Fruit fly (Drosophila melanogaster) whole organism, prepupa: ENCODE data around the gene MED14.

Source experiments
- Blimp-1 ChIP-seq: fragments of 200-800 bp; sonication (Bioruptor generic); optimal IDR thresholded peaks from 3 replicates; lab custom pipeline; 2017; ENCODE audit warnings: missing biosample characterization, missing genetic modification characterization, mild to moderate bottlenecking, moderate library complexity, missing genetic modification reagents
- CG10631 ChIP-seq: fragments of 200-800 bp; sonication (Bioruptor generic); optimal IDR thresholded peaks from 2 replicates; lab custom pipeline; 2016; ENCODE audit warnings: missing biosample characterization, missing genetic modification characterization
- CG10669 ChIP-seq: fragments of 200-800 bp; sonication (Bioruptor generic); optimal IDR thresholded peaks from 3 replicates; lab custom pipeline; 2018; ENCODE audit warnings: missing biosample characterization, mild to moderate bottlenecking, missing genetic modification characterization, moderate library complexity
- CG11294 ChIP-seq: fragments of 200-800 bp; sonication (Bioruptor generic); IDR thresholded peaks from 2 replicates; pipeline ENCODE4 v1.3.6; 2022; ENCODE audit warnings: missing biosample characterization, missing genetic modification characterization
- CG11762 ChIP-seq: fragments of 200-800 bp; sonication (Bioruptor generic); optimal IDR thresholded peaks from 3 replicates; lab custom pipeline; 2016; ENCODE audit warnings: missing biosample characterization, missing genetic modification characterization; ENCODE audit not compliant: insufficient read depth
- CG15336 ChIP-seq: fragments of 200-800 bp; sonication (Bioruptor generic); IDR thresholded peaks from 2 replicates; pipeline ENCODE4 v1.3.6; 2022; ENCODE audit warnings: missing biosample characterization, missing genetic modification characterization
- CG1621 ChIP-seq: fragments of 200-800 bp; sonication (Bioruptor generic); optimal IDR thresholded peaks from 3 replicates; lab custom pipeline; 2018; ENCODE audit warnings: missing biosample characterization, mild to moderate bottlenecking, missing genetic modification characterization
- CG16779 ChIP-seq: fragments of 200-800 bp; sonication (Bioruptor generic); optimal IDR thresholded peaks from 3 replicates; lab custom pipeline; 2017; ENCODE audit warnings: missing biosample characterization, mild to moderate bottlenecking, missing genetic modification characterization
- CG3032 ChIP-seq: fragments of 200-800 bp; optimal IDR thresholded peaks from 2 replicates; lab custom pipeline; 2019; ENCODE audit warnings: missing biosample characterization, mild to moderate bottlenecking, missing genetic modification characterization, moderate library complexity
- CG31627 ChIP-seq: fragments of 200-800 bp; sonication (Bioruptor generic); optimal IDR thresholded peaks from 3 replicates; lab custom pipeline; 2016; ENCODE audit warnings: missing biosample characterization, missing genetic modification characterization
- CG32006 ChIP-seq: fragments of 200-800 bp; sonication (Bioruptor generic); optimal IDR thresholded peaks from 3 replicates; lab custom pipeline; 2017; ENCODE audit warnings: missing biosample characterization, mild to moderate bottlenecking, missing genetic modification characterization
- CG34406 ChIP-seq: fragments of 200-800 bp; sonication (Bioruptor generic); optimal IDR thresholded peaks from 3 replicates; lab custom pipeline; 2016; ENCODE audit warnings: missing biosample characterization, missing genetic modification characterization
- CG3919 ChIP-seq: fragments of 200-800 bp; sonication (Bioruptor generic); optimal IDR thresholded peaks from 3 replicates; lab custom pipeline; 2016; ENCODE audit warnings: missing biosample characterization, missing genetic modification characterization
- CG4318 ChIP-seq: fragments of 200-800 bp; sonication (Bioruptor generic); optimal IDR thresholded peaks from 3 replicates; lab custom pipeline; 2017; ENCODE audit warnings: missing biosample characterization, mild to moderate bottlenecking, missing genetic modification characterization
- CG6163 ChIP-seq: fragments of 200-800 bp; sonication (Bioruptor generic); IDR thresholded peaks from 3 replicates; pipeline ENCODE4 v1.3.6; 2022; ENCODE audit warnings: missing biosample characterization, missing genetic modification characterization
- CG6276 ChIP-seq: fragments of 200-800 bp; sonication (Bioruptor generic); optimal IDR thresholded peaks from 2 replicates; lab custom pipeline; 2017; ENCODE audit warnings: missing biosample characterization, mild to moderate bottlenecking, missing genetic modification characterization
- CG6792 ChIP-seq: fragments of 200-800 bp; sonication (Bioruptor generic); optimal IDR thresholded peaks from 3 replicates; lab custom pipeline; 2016; ENCODE audit warnings: missing biosample characterization, missing genetic modification characterization
- CG6854 ChIP-seq: fragments of 200-800 bp; sonication (Bioruptor generic); optimal IDR thresholded peaks from 2 replicates; lab custom pipeline; 2017; ENCODE audit warnings: missing biosample characterization, mild to moderate bottlenecking, missing genetic modification characterization
- CG7368 ChIP-seq: fragments of 200-800 bp; sonication (Bioruptor generic); optimal IDR thresholded peaks from 3 replicates; lab custom pipeline; 2016; ENCODE audit warnings: missing biosample characterization, missing genetic modification characterization
- CG8119 ChIP-seq: fragments of 200-800 bp; sonication (Bioruptor generic); IDR thresholded peaks from 3 replicates; pipeline ENCODE4 v1.3.6; 2022; ENCODE audit warnings: missing biosample characterization, missing genetic modification characterization
- CG8319 ChIP-seq: fragments of 200-800 bp; sonication (Bioruptor generic); optimal IDR thresholded peaks from 3 replicates; lab custom pipeline; 2016; ENCODE audit warnings: missing biosample characterization, missing genetic modification characterization
- CG8632 ChIP-seq: fragments of 200-800 bp; sonication (Bioruptor generic); optimal IDR thresholded peaks from 3 replicates; lab custom pipeline; 2016; ENCODE audit warnings: missing biosample characterization, missing genetic modification characterization
- CG9139 ChIP-seq: fragments of 200-800 bp; sonication (Bioruptor generic); optimal IDR thresholded peaks from 3 replicates; lab custom pipeline; 2017; ENCODE audit warnings: missing biosample characterization, mild to moderate bottlenecking, missing genetic modification characterization
- Eip78C ChIP-seq: fragments of 200-800 bp; sonication (Bioruptor generic); peaks from one replicate; lab custom pipeline; 2016; ENCODE audit warnings: missing biosample characterization, missing genetic modification characterization
- Eip93F ChIP-seq: fragments of 200-800 bp; sonication (Bioruptor generic); optimal IDR thresholded peaks from 2 replicates; lab custom pipeline; 2016; ENCODE audit warnings: missing biosample characterization, mild to moderate bottlenecking, missing genetic modification characterization
- Ets21C ChIP-seq: fragments of 200-800 bp; sonication (Bioruptor generic); optimal IDR thresholded peaks from 3 replicates; lab custom pipeline; 2016; ENCODE audit warnings: missing biosample characterization, missing genetic modification characterization
- Gug ChIP-seq: fragments of 200-800 bp; sonication (Bioruptor generic); IDR thresholded peaks from 2 replicates; pipeline ENCODE4 v1.3.6; 2022; ENCODE audit warnings: missing biosample characterization, missing genetic modification characterization
- Hr39 ChIP-seq: fragments of 200-800 bp; sonication (Bioruptor generic); optimal IDR thresholded peaks from 2 replicates; lab custom pipeline; 2016; ENCODE audit warnings: missing biosample characterization, missing genetic modification characterization
- Hr4 ChIP-seq: fragments of 200-800 bp; sonication (Bioruptor generic); optimal IDR thresholded peaks from 3 replicates; lab custom pipeline; 2016; ENCODE audit warnings: missing biosample characterization, missing genetic modification characterization
- Met ChIP-seq: fragments of 200-800 bp; sonication (Bioruptor generic); optimal IDR thresholded peaks from 3 replicates; lab custom pipeline; 2016; ENCODE audit warnings: missing biosample characterization, missing genetic modification characterization
- OdsH ChIP-seq: fragments of 200-800 bp; sonication (Bioruptor generic); optimal IDR thresholded peaks from 3 replicates; lab custom pipeline; 2016; ENCODE audit warnings: missing biosample characterization, missing genetic modification characterization
- Smox ChIP-seq: fragments of 200-800 bp; sonication (Bioruptor generic); optimal IDR thresholded peaks from 3 replicates; lab custom pipeline; 2016; ENCODE audit warnings: missing biosample characterization, missing genetic modification characterization
- Sox102F ChIP-seq: fragments of 200-800 bp; sonication (Bioruptor generic); optimal IDR thresholded peaks from 2 replicates; lab custom pipeline; 2016; ENCODE audit warnings: missing biosample characterization, mild to moderate bottlenecking, missing genetic modification characterization
- Sox14 ChIP-seq: fragments of 200-800 bp; sonication (Bioruptor generic); optimal IDR thresholded peaks from 3 replicates; lab custom pipeline; 2016; ENCODE audit warnings: missing biosample characterization, missing genetic modification characterization
- Sox15 ChIP-seq: fragments of 200-800 bp; sonication (Bioruptor generic); optimal IDR thresholded peaks from 3 replicates; lab custom pipeline; 2016; ENCODE audit warnings: missing biosample characterization, missing genetic modification characterization
- achi ChIP-seq: fragments of 200-800 bp; sonication (Bioruptor generic); optimal IDR thresholded peaks from 3 replicates; lab custom pipeline; 2016; ENCODE audit warnings: missing biosample characterization, missing genetic modification characterization
- acj6 ChIP-seq: fragments of 200-800 bp; sonication (Bioruptor generic); optimal IDR thresholded peaks from 3 replicates; lab custom pipeline; 2016; ENCODE audit warnings: missing biosample characterization, missing genetic modification characterization
- cyc ChIP-seq: fragments of 200-800 bp; sonication (Bioruptor generic); optimal IDR thresholded peaks from 3 replicates; lab custom pipeline; 2016; ENCODE audit warnings: missing biosample characterization, missing genetic modification characterization
- eg ChIP-seq: fragments of 200-800 bp; sonication (Bioruptor generic); IDR thresholded peaks from 3 replicates; pipeline ENCODE4 v1.3.6; 2022; ENCODE audit warnings: missing biosample characterization, missing genetic modification characterization
- fd59A ChIP-seq: fragments of 200-800 bp; sonication (Bioruptor generic); optimal IDR thresholded peaks from 2 replicates; lab custom pipeline; 2017; ENCODE audit warnings: missing biosample characterization, mild to moderate bottlenecking, missing genetic modification characterization, missing genetic modification reagents
- fd85E ChIP-seq: fragments of 200-800 bp; sonication (Bioruptor generic); optimal IDR thresholded peaks from 3 replicates; lab custom pipeline; 2016; ENCODE audit warnings: missing biosample characterization, missing genetic modification characterization
- fkh ChIP-seq: fragments of 200-800 bp; sonication (Bioruptor generic); optimal IDR thresholded peaks from 3 replicates; lab custom pipeline; 2017; ENCODE audit warnings: missing biosample characterization, mild to moderate bottlenecking, missing genetic modification characterization, moderate library complexity
- lz ChIP-seq: fragments of 200-800 bp; sonication (Bioruptor generic); optimal IDR thresholded peaks from 3 replicates; lab custom pipeline; 2016; ENCODE audit warnings: missing biosample characterization, missing genetic modification characterization
- net ChIP-seq: fragments of 200-800 bp; sonication (Bioruptor generic); optimal IDR thresholded peaks from 3 replicates; lab custom pipeline; 2016; ENCODE audit warnings: missing biosample characterization, missing genetic modification characterization
- salr ChIP-seq, 2 experiments: fragments of 200-800 bp; sonication (Bioruptor generic); optimal IDR thresholded peaks; 3 replicates each; lab custom pipeline; 2016 to 2018; ENCODE audit warnings: missing biosample characterization in 2 of 2, missing genetic modification characterization in 2 of 2, mild to moderate bottlenecking in 1 of 2
- spab ChIP-seq: fragments of 200-800 bp; sonication (Bioruptor generic); optimal IDR thresholded peaks from 2 replicates; lab custom pipeline; 2017; ENCODE audit warnings: missing biosample characterization, mild to moderate bottlenecking, missing genetic modification characterization, missing genetic modification reagents
- ss ChIP-seq, 2 experiments: fragments of 200-800 bp; sonication (Bioruptor generic); optimal IDR thresholded peaks; 2 replicates in 1 of 2; 3 replicates in 1 of 2; lab custom pipeline; 2017 to 2018; ENCODE audit warnings: mild to moderate bottlenecking in 2 of 2, missing biosample characterization in 2 of 2, missing genetic modification characterization in 2 of 2, moderate library complexity in 1 of 2
- svp ChIP-seq: fragments of 200-800 bp; sonication (Bioruptor generic); peaks from one replicate; lab custom pipeline; 2016; ENCODE audit warnings: missing biosample characterization, missing genetic modification characterization
- topi ChIP-seq: fragments of 200-800 bp; sonication (Bioruptor generic); optimal IDR thresholded peaks from 3 replicates; lab custom pipeline; 2016; ENCODE audit warnings: missing biosample characterization, missing genetic modification characterization
- vri ChIP-seq: fragments of 200-800 bp; sonication (Bioruptor generic); optimal IDR thresholded peaks from 3 replicates; lab custom pipeline; 2016; ENCODE audit warnings: missing biosample characterization, mild to moderate bottlenecking, missing genetic modification characterization

Gene MED14

dm6 chr3L:552446-552845, 40.6 kb upstream of the MED14 start:
- TF ChIP-seq CG6163 (GFP tag; lab: Robert Waterston, UW) (peak; percentile 8; the same call in 1 of the 3 replicates), Gug (GFP tag; lab: Robert Waterston, UW) (no peak), CG10631 (GFP tag; lab: Kevin White, UChicago) (no peak)

- TF ChIP-seq CG31627 (GFP tag; lab: Kevin White, UChicago): peak; percentile 89
- TF ChIP-seq Sox14 (GFP tag; lab: Kevin White, UChicago): peak; percentile 91
- peak; percentile 93 for TF ChIP-seq CG8632
- TF ChIP-seq spab: peak; percentile 91
- peak; percentile 76 for TF ChIP-seq CG32006 (GFP tag; lab: Kevin White, UChicago)
- TF ChIP-seq Ets21C (GFP tag; lab: Kevin White, UChicago): peak; percentile 87
- peak; percentile 95 for TF ChIP-seq CG6163 (GFP tag; lab: Robert Waterston, UW)
- peak; percentile 88 for TF ChIP-seq CG15336 (GFP tag; lab: Robert Waterston, UW)
- peak; percentile 72 for TF ChIP-seq Hr4 (GFP tag; lab: Kevin White, UChicago)
- TF ChIP-seq Smox: peak; percentile 90
- peak; percentile 94 for TF ChIP-seq fd59A (GFP tag; lab: Kevin White, UChicago)
- TF ChIP-seq CG8119 (GFP tag; lab: Robert Waterston, UW): peak; percentile 78; the same call in 2 of the 3 replicates
- TF ChIP-seq CG6792 (GFP tag; lab: Kevin White, UChicago): peak; percentile 94
- peak; percentile 95 for TF ChIP-seq svp (GFP tag; lab: Kevin White, UChicago)
- TF ChIP-seq CG3919 (GFP tag; lab: Kevin White, UChicago): peak; percentile 95
- peak; percentile 89 for TF ChIP-seq vri
- peak; percentile 92 for TF ChIP-seq acj6 (GFP tag; lab: Kevin White, UChicago)
- TF ChIP-seq salr (GFP tag; optimal IDR thresholded peaks at IDR 0.05; lab: Kevin White, UChicago): peak; percentile 58 to 96
- peak; percentile 46 for TF ChIP-seq CG4318 (GFP tag; lab: Kevin White, UChicago)
- peak; percentile 89 for TF ChIP-seq Met (GFP tag; lab: Kevin White, UChicago)
- TF ChIP-seq net (GFP tag; lab: Kevin White, UChicago): peak; percentile 90
- peak; percentile 96 for TF ChIP-seq CG9139
- TF ChIP-seq OdsH (GFP tag; lab: Kevin White, UChicago): peak; percentile 91
- TF ChIP-seq Eip93F (GFP tag; lab: Kevin White, UChicago): peak; percentile 79
- TF ChIP-seq eg (GFP tag; lab: Robert Waterston, UW): peak; percentile 91
- TF ChIP-seq cyc (GFP tag; lab: Kevin White, UChicago): peak; percentile 91
- TF ChIP-seq CG8319 (GFP tag; lab: Kevin White, UChicago): peak; percentile 89
- peak; percentile 72 for TF ChIP-seq CG11294 (GFP tag; lab: Robert Waterston, UW)
- TF ChIP-seq topi (GFP tag; lab: Kevin White, UChicago): peak; percentile 92
- no peak for TF ChIP-seq fkh (GFP tag; lab: Kevin White, UChicago)
- peak; percentile 96 for TF ChIP-seq CG1621 (tag; lab: Kevin White, UChicago)
- peak; percentile 99 for TF ChIP-seq Eip78C (GFP tag; lab: Kevin White, UChicago)
- TF ChIP-seq CG7368 (GFP tag; lab: Kevin White, UChicago): peak; percentile 95
- peak; percentile 91 for TF ChIP-seq Hr39 (GFP tag; lab: Kevin White, UChicago)
- TF ChIP-seq CG10669 (GFP tag; lab: Kevin White, UChicago): peak; percentile 96
- TF ChIP-seq CG16779 (tag; lab: Kevin White, UChicago): peak; percentile 74
- TF ChIP-seq CG11762 (GFP tag; lab: Kevin White, UChicago): peak; percentile 92
- TF ChIP-seq CG10631 (GFP tag; lab: Kevin White, UChicago): peak; percentile 89
- peak; percentile 90 for TF ChIP-seq CG34406 (GFP tag; lab: Kevin White, UChicago)
- peak; percentile 71 for TF ChIP-seq Blimp-1
- TF ChIP-seq CG3032: peak; percentile 92
- peak; percentile 90 for TF ChIP-seq Sox102F
- peak; percentile 94 for TF ChIP-seq Sox15 (GFP tag; lab: Kevin White, UChicago)
- peak; percentile 91 for TF ChIP-seq lz (GFP tag; lab: Kevin White, UChicago)
- peak; percentile 92 to 97 for TF ChIP-seq ss (GFP tag; optimal IDR thresholded peaks at IDR 0.05; lab: Kevin White, UChicago)
- peak; percentile 89 for TF ChIP-seq achi (GFP tag; lab: Kevin White, UChicago)
- peak; percentile 85 for TF ChIP-seq CG6854 (GFP tag; lab: Kevin White, UChicago)
- peak; percentile 82 for TF ChIP-seq fd85E (GFP tag; lab: Kevin White, UChicago)
- TF ChIP-seq CG6276 (GFP tag; lab: Kevin White, UChicago): peak; percentile 74
Measured at dm6 chr3L:552950-553349, 40.1 kb upstream of the MED14 start.
